Fruit fly (Drosophila melanogaster) whole organism, embryonic: ENCODE measurements around the gene Rh5.

Experiments
- Antp ChIP-seq: fragments of 200-800 bp; sonication (Bioruptor generic); optimal IDR thresholded peaks from 3 replicates; lab custom pipeline; 2016; ENCODE audit warnings: missing biosample characterization, missing genetic modification characterization
- CG3726 ChIP-seq: fragments of 200-800 bp; sonication (Bioruptor generic); IDR thresholded peaks from 3 replicates; pipeline ENCODE4, ENCODE4 v1.3.6; 2022; ENCODE audit warnings: missing biosample characterization, missing genetic modification characterization
- CG4282 ChIP-seq: fragments of 200-800 bp; sonication (Bioruptor generic); optimal IDR thresholded peaks from 2 replicates; lab custom pipeline; 2016; ENCODE audit warnings: missing biosample characterization, missing genetic modification characterization
- CG4328 ChIP-seq: fragments of 200-800 bp; sonication (Bioruptor generic); optimal IDR thresholded peaks from 3 replicates; lab custom pipeline; 2017; ENCODE audit warnings: missing biosample characterization, missing genetic modification reagents, missing genetic modification characterization
- Med ChIP-seq: fragments of 200-800 bp; sonication (Bioruptor generic); peaks from one replicate; lab custom pipeline; 2016; ENCODE audit warnings: missing biosample characterization, missing genetic modification characterization, mild to moderate bottlenecking, inconsistent platforms, moderate library complexity
- Oli ChIP-seq: fragments of 200-800 bp; sonication (Bioruptor generic); optimal IDR thresholded peaks from 2 replicates; lab custom pipeline; 2018; ENCODE audit warnings: missing biosample characterization, mild to moderate bottlenecking, missing genetic modification characterization, moderate library complexity
- Rfx ChIP-seq: fragments of 200-800 bp; sonication (Bioruptor generic); IDR thresholded peaks from 2 replicates; pipeline ENCODE4 v1.3.6; 2022; ENCODE audit warnings: missing biosample characterization, missing genetic modification characterization
- Stat92E ChIP-seq, 3 experiments: fragments of >200 bp in 2 of 3; fragments of 200-800 bp in 1 of 3; sonication (Bioruptor generic) in 1 of 3; optimal IDR thresholded peaks; 2 replicates each; lab custom pipeline; 2017 to 2019; ENCODE audit warnings: missing biosample characterization in 3 of 3, missing genetic modification characterization in 3 of 3, mild to moderate bottlenecking in 1 of 3, moderate library complexity in 1 of 3
- ab ChIP-seq: fragments of 200-800 bp; sonication (Bioruptor generic); optimal IDR thresholded peaks from 2 replicates; lab custom pipeline; 2016; ENCODE audit warnings: missing biosample characterization, missing genetic modification characterization
- caup ChIP-seq: fragments of 200-800 bp; sonication (Bioruptor generic); optimal IDR thresholded peaks from 3 replicates; lab custom pipeline; 2017; ENCODE audit warnings: missing biosample characterization, mild to moderate bottlenecking, missing genetic modification characterization, moderate library complexity; ENCODE audit not compliant: severe bottlenecking
- cg ChIP-seq: fragments of 200-800 bp; sonication (Bioruptor generic); optimal IDR thresholded peaks from 3 replicates; lab custom pipeline; 2019; ENCODE audit warnings: missing biosample characterization, mild to moderate bottlenecking, missing genetic modification characterization, moderate library complexity
- chm ChIP-seq: fragments of 200-800 bp; sonication (Bioruptor generic); IDR thresholded peaks from 2 replicates; pipeline ENCODE4 v1.3.6; 2022; ENCODE audit warnings: missing biosample characterization, missing genetic modification characterization
- slou ChIP-seq: fragments of 200-800 bp; sonication (Bioruptor generic); optimal IDR thresholded peaks from 3 replicates; lab custom pipeline; 2016; ENCODE audit warnings: missing biosample characterization, missing genetic modification characterization

DNA sequence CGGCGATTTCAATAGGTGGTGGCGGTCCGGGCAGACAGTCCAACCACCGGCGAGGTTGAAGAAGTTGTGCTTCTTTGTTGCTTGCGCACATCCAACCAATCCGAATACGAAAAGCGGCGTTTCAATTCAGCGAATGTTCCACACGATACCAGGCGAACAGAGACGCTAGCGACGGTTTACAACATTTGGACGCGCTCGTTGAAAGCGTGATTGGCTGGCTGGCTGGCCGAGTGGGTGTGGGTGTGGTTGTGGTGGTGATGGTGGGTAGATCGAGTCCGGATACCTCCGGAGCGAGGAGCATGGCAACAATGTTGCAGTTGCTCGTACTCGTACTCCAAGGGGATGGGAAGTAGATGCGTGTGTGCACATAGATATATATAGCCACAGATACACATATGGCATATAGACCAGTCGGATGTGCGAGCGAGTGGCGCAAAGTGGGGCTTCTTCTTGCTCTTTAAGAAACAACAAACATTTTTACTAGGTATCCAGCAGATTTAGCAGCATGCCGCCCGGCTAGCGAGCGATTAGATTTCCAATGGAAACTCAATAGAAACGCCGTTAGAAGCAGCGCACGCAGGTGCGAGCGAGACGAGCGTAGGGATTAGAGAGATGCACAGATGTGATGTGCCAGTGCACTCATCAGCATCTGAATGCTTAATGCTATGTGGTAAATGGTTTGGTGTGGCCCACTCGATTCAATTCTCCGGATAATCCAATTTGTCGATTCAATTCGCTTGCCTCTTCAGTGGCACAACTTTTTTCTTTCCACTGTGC lies 2.3 kb downstream of the Rh5 start:
- no peak for TF ChIP-seq CG4282 (GFP tag; lab: Kevin White, UChicago)
- peak; percentile 84 for TF ChIP-seq ab (GFP tag; lab: Kevin White, UChicago)
- no peak for TF ChIP-seq Rfx (GFP tag; lab: Robert Waterston, UW)
- TF ChIP-seq caup: peak; percentile 6
- TF ChIP-seq Stat92E (GFP tag; optimal IDR thresholded peaks at IDR 0.05; lab: Kevin White, UChicago): peak in 1 of 3 experiments; percentile 13
- peak; percentile 51 for TF ChIP-seq CG4328 (GFP tag; lab: Kevin White, UChicago)
- TF ChIP-seq Antp (GFP tag; lab: Kevin White, UChicago): no peak
- TF ChIP-seq chm (GFP tag; lab: Robert Waterston, UW): no peak
- no peak for TF ChIP-seq Oli
- TF ChIP-seq Med (GFP tag; lab: Kevin White, UChicago): peak; percentile 94
- TF ChIP-seq cg: peak; percentile 91
- TF ChIP-seq CG3726 (GFP tag; lab: Robert Waterston, UW): no peak
- TF ChIP-seq slou (GFP tag; lab: Kevin White, UChicago): no peak
